Worm (Caenorhabditis elegans): ENCODE measurements around the gene hmgs-1.

DNA sequence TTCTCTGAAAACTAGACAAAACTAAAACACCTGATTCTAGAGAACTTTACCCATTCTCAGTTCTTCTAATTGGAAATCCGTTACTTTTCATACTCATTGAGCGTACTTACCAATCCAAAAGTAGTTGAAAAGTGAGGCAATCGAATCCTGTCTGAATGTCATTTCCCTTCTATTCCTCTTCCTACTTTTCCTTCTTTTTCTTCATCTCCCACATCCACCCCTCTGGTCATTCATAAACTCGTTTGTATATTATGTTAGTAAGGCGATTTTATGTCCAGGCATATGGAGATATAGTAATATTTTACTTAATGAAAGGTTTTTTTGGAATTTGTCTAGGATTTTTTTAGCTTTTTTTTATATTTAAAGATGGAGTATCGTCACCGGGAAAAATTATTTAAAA, 23.9 kb upstream of the hmgs-1 start:
- TF ChIP-seq snpc-4 (tag; optimal IDR thresholded peaks at IDR 0.05) (no peak), elt-3 (tag; optimal IDR thresholded peaks at IDR 0.05) (no peak), unc-39 (tag; optimal IDR thresholded peaks at IDR 0.05) (no peak), tbx-8 (GFP tag; optimal IDR thresholded peaks at IDR 0.05) (no peak), ceh-83 (GFP tag; optimal IDR thresholded peaks at IDR 0.05) (no peak), lsy-2 (tag; optimal IDR thresholded peaks at IDR 0.05) (no peak), nhr-237 (tag; optimal IDR thresholded peaks at IDR 0.05) (no peak), nhr-2 (tag; optimal IDR thresholded peaks at IDR 0.05) (no peak), ceh-39 (tag; optimal IDR thresholded peaks at IDR 0.05) (no peak), nhr-76 (tag; optimal IDR thresholded peaks at IDR 0.05) (no peak), ztf-11 (tag; optimal IDR thresholded peaks at IDR 0.05) (no peak)
